Worm (Caenorhabditis elegans) whole organism, mixed stage, embryonic: ENCODE measurements around the gene C14C11.7.

Experiments
- ceh-39 ChIP-seq: fragments of 150-350 bp; optimal IDR thresholded peaks from 2 replicates; lab custom pipeline; 2014; ENCODE audit warnings: missing biosample characterization, missing genetic modification characterization
- lin-32 ChIP-seq: fragments of 200-800 bp; sonication (Bioruptor generic); optimal IDR thresholded peaks from 2 replicates; lab custom pipeline; 2018; ENCODE audit warnings: mild to moderate bottlenecking, missing genetic modification characterization, missing compliant biosample characterization
- sptf-1 ChIP-seq: sonication (generic microtip); optimal IDR thresholded peaks from 2 replicates; lab custom pipeline; 2017; ENCODE audit warnings: mild to moderate bottlenecking, missing genetic modification characterization, moderate library complexity, missing compliant biosample characterization

ce11 chrV:5630792-5631191, 35.1 kb downstream of the C14C11.7 start, which contains the start of gene acy-4:
- TF ChIP-seq ceh-39 (tag; lab: Kevin White, UChicago) (no peak), sptf-1 (tag; lab: Kevin White, UChicago) (no peak), lin-32 (GFP tag; lab: Kevin White, UChicago) (no peak)
